Fruit fly (Drosophila melanogaster) whole organism, embryonic: ENCODE results near the gene Pex7.

Source experiments
- Antp ChIP-seq: fragments of 200-800 bp; sonication (Bioruptor generic); optimal IDR thresholded peaks from 3 replicates; lab custom pipeline; 2016; ENCODE audit warnings: missing biosample characterization, missing genetic modification characterization
- CG10654 ChIP-seq: fragments of 200-800 bp; sonication (Bioruptor generic); optimal IDR thresholded peaks from 2 replicates; lab custom pipeline; 2016; ENCODE audit warnings: missing biosample characterization, missing genetic modification characterization
- CG11085 ChIP-seq: fragments of 200-800 bp; sonication (Bioruptor generic); IDR thresholded peaks from 2 replicates; pipeline ENCODE4 v1.3.6; 2022; ENCODE audit warnings: missing biosample characterization, missing genetic modification characterization
- CG12942 ChIP-seq: fragments of 200-800 bp; sonication (Bioruptor generic); optimal IDR thresholded peaks from 3 replicates; lab custom pipeline; 2016; ENCODE audit warnings: missing biosample characterization, missing genetic modification characterization
- CG13296 ChIP-seq: fragments of 200-800 bp; sonication (Bioruptor generic); optimal IDR thresholded peaks from 3 replicates; lab custom pipeline; 2018; ENCODE audit warnings: missing biosample characterization, mild to moderate bottlenecking, missing genetic modification characterization
- CG13624 ChIP-seq: fragments of 200-800 bp; sonication (Bioruptor generic); optimal IDR thresholded peaks from 2 replicates; lab custom pipeline; 2016; ENCODE audit warnings: missing biosample characterization, missing genetic modification characterization
- CG13775 ChIP-seq: fragments of 200-800 bp; sonication (Bioruptor generic); optimal IDR thresholded peaks from 3 replicates; lab custom pipeline; 2017; ENCODE audit warnings: missing biosample characterization, mild to moderate bottlenecking, missing genetic modification characterization
- CG1647 ChIP-seq: fragments of 200-800 bp; sonication (Bioruptor generic); optimal IDR thresholded peaks from 3 replicates; lab custom pipeline; 2016; ENCODE audit warnings: missing biosample characterization, missing genetic modification characterization
- CG17359 ChIP-seq: fragments of 200-800 bp; sonication (Bioruptor generic); optimal IDR thresholded peaks from 3 replicates; lab custom pipeline; 2018; ENCODE audit warnings: missing biosample characterization, mild to moderate bottlenecking, missing genetic modification characterization, moderate library complexity
- CG18011 ChIP-seq: fragments of 200-800 bp; sonication (Bioruptor generic); optimal IDR thresholded peaks from 2 replicates; lab custom pipeline; 2017; ENCODE audit warnings: missing biosample characterization, missing genetic modification characterization, mild to moderate bottlenecking, moderate library complexity, missing genotype
- CG18262 ChIP-seq: fragments of 200-800 bp; optimal IDR thresholded peaks from 3 replicates; lab custom pipeline; 2019; ENCODE audit warnings: missing biosample characterization, mild to moderate bottlenecking, missing genetic modification characterization, moderate library complexity
- CG2889 ChIP-seq: fragments of 200-800 bp; sonication (Bioruptor generic); IDR thresholded peaks from 3 replicates; pipeline ENCODE4 v1.3.6; 2022; ENCODE audit warnings: missing biosample characterization, missing genetic modification characterization
- CG30431 ChIP-seq: fragments of 200-800 bp; sonication (Bioruptor generic); optimal IDR thresholded peaks from 2 replicates; lab custom pipeline; 2017; ENCODE audit warnings: missing biosample characterization, missing genetic modification characterization
- CG32772 ChIP-seq: fragments of 200-800 bp; sonication (Bioruptor generic); IDR thresholded peaks from 2 replicates; pipeline ENCODE4 v1.3.6; 2022; ENCODE audit warnings: missing biosample characterization, missing genetic modification characterization
- CG34224 ChIP-seq: fragments of 200-800 bp; sonication (Bioruptor generic); IDR thresholded peaks from 3 replicates; pipeline ENCODE4 v1.3.6; 2022; ENCODE audit warnings: missing biosample characterization, missing genetic modification characterization; ENCODE audit not compliant: partially characterized antibody
- CG4282 ChIP-seq: fragments of 200-800 bp; sonication (Bioruptor generic); optimal IDR thresholded peaks from 2 replicates; lab custom pipeline; 2016; ENCODE audit warnings: missing biosample characterization, missing genetic modification characterization
- CG6175 ChIP-seq: fragments of 200-800 bp; sonication (Bioruptor generic); IDR thresholded peaks from 3 replicates; pipeline ENCODE4 v1.3.6; 2022; ENCODE audit warnings: missing biosample characterization, missing genetic modification characterization
- CG7271 ChIP-seq: fragments of 200-800 bp; sonication (Bioruptor generic); optimal IDR thresholded peaks from 2 replicates; lab custom pipeline; 2018; ENCODE audit warnings: missing biosample characterization, mild to moderate bottlenecking, missing genetic modification characterization, moderate library complexity
- Dref ChIP-seq: fragments of 200-800 bp; sonication (Bioruptor generic); IDR thresholded peaks from 2 replicates; pipeline ENCODE4 v1.3.6; 2022; ENCODE audit warnings: missing biosample characterization, missing genetic modification characterization
- Ets65A ChIP-seq: fragments of 200-800 bp; sonication (Bioruptor generic); peaks from one replicate; lab custom pipeline; 2016; ENCODE audit warnings: missing biosample characterization, missing genetic modification characterization
- Ets97D ChIP-seq: fragments of 200-800 bp; sonication (Bioruptor generic); optimal IDR thresholded peaks from 3 replicates; lab custom pipeline; 2016; ENCODE audit warnings: missing biosample characterization, missing genetic modification characterization
- Gsc ChIP-seq: fragments of 200-800 bp; sonication (Bioruptor generic); IDR thresholded peaks from 2 replicates; pipeline ENCODE4 v1.3.6; 2022; ENCODE audit warnings: missing biosample characterization, missing genetic modification characterization
- Hand ChIP-seq: fragments of 200-800 bp; sonication (Bioruptor generic); optimal IDR thresholded peaks from 2 replicates; lab custom pipeline; 2017; ENCODE audit warnings: mild to moderate bottlenecking, missing biosample characterization, missing genetic modification reagents, missing genetic modification characterization
- Lim3 ChIP-seq: fragments of 200-800 bp; sonication (Bioruptor generic); IDR thresholded peaks from 2 replicates; pipeline ENCODE4 v1.3.6; 2022; ENCODE audit warnings: missing biosample characterization, missing genetic modification characterization
- NFAT ChIP-seq: fragments of 200-800 bp; sonication (Bioruptor generic); IDR thresholded peaks from 2 replicates; pipeline ENCODE4 v1.3.6; 2022; ENCODE audit warnings: missing biosample characterization, missing genetic modification characterization
- NK7.1 ChIP-seq: fragments of 200-800 bp; sonication (Bioruptor generic); optimal IDR thresholded peaks from 3 replicates; lab custom pipeline; 2016; ENCODE audit warnings: missing biosample characterization, missing genetic modification characterization
- Oaz ChIP-seq: fragments of 200-800 bp; sonication (Bioruptor generic); IDR thresholded peaks from 2 replicates; pipeline ENCODE4 v1.3.6; 2022; ENCODE audit warnings: missing biosample characterization, missing genetic modification characterization
- Rx ChIP-seq: fragments of 200-800 bp; sonication (Bioruptor generic); IDR thresholded peaks from 2 replicates; pipeline ENCODE4 v1.3.6; 2022; ENCODE audit warnings: missing biosample characterization, missing genetic modification characterization
- Scr ChIP-seq: fragments of 200-800 bp; sonication (Bioruptor generic); IDR thresholded peaks from 2 replicates; pipeline ENCODE4 v1.3.6; 2022; ENCODE audit warnings: missing biosample characterization, missing genetic modification characterization; ENCODE audit not compliant: partially characterized antibody
- Tbp ChIP-seq: fragments of >200 bp; optimal IDR thresholded peaks from 2 replicates; lab custom pipeline; 2018; ENCODE audit warnings: missing biosample characterization, missing genetic modification characterization
- cg ChIP-seq: fragments of 200-800 bp; sonication (Bioruptor generic); optimal IDR thresholded peaks from 3 replicates; lab custom pipeline; 2019; ENCODE audit warnings: missing biosample characterization, mild to moderate bottlenecking, missing genetic modification characterization, moderate library complexity
- chm ChIP-seq: fragments of 200-800 bp; sonication (Bioruptor generic); IDR thresholded peaks from 2 replicates; pipeline ENCODE4 v1.3.6; 2022; ENCODE audit warnings: missing biosample characterization, missing genetic modification characterization
- crol ChIP-seq: fragments of 200-800 bp; sonication (Bioruptor generic); IDR thresholded peaks from 2 replicates; pipeline ENCODE4 v1.3.6; 2022; ENCODE audit warnings: missing biosample characterization, missing genetic modification characterization
- cwo ChIP-seq: fragments of 200-800 bp; sonication (Bioruptor generic); optimal IDR thresholded peaks from 3 replicates; lab custom pipeline; 2017; ENCODE audit warnings: missing biosample characterization, missing genetic modification characterization, mild to moderate bottlenecking, moderate library complexity, missing genetic modification reagents
- dm ChIP-seq: fragments of 200-800 bp; sonication (Bioruptor generic); optimal IDR thresholded peaks from 3 replicates; lab custom pipeline; 2016; ENCODE audit warnings: missing biosample characterization, missing genetic modification characterization
- eve ChIP-seq, 2 experiments: fragments of >200 bp; optimal IDR thresholded peaks; 2 replicates each; lab custom pipeline; 2017; ENCODE audit warnings: missing biosample characterization in 2 of 2, missing genetic modification characterization in 2 of 2
- eyg ChIP-seq: fragments of 200-800 bp; sonication (Bioruptor generic); optimal IDR thresholded peaks from 3 replicates; lab custom pipeline; 2016; ENCODE audit warnings: missing biosample characterization, missing genetic modification characterization
- fd64A ChIP-seq: fragments of 200-800 bp; sonication (Bioruptor generic); optimal IDR thresholded peaks from 3 replicates; lab custom pipeline; 2018; ENCODE audit warnings: missing biosample characterization, mild to moderate bottlenecking, missing genetic modification characterization
- fru ChIP-seq: fragments of >200 bp; optimal IDR thresholded peaks from 2 replicates; lab custom pipeline; 2017
- gcm ChIP-seq: fragments of 200-800 bp; sonication (Bioruptor generic); optimal IDR thresholded peaks from 2 replicates; lab custom pipeline; 2019; ENCODE audit warnings: missing biosample characterization, mild to moderate bottlenecking, missing genetic modification characterization, moderate library complexity
- gem ChIP-seq: fragments of 200-800 bp; sonication (Bioruptor generic); optimal IDR thresholded peaks from 2 replicates; lab custom pipeline; 2019; ENCODE audit warnings: missing biosample characterization, mild to moderate bottlenecking, missing genetic modification characterization, moderate library complexity
- jing ChIP-seq: fragments of 200-800 bp; sonication (Bioruptor generic); optimal IDR thresholded peaks from 2 replicates; lab custom pipeline; 2018; ENCODE audit warnings: missing biosample characterization, mild to moderate bottlenecking, missing genetic modification characterization
- kay ChIP-seq: fragments of 200-800 bp; sonication (Bioruptor generic); optimal IDR thresholded peaks from 2 replicates; lab custom pipeline; 2016; ENCODE audit warnings: missing biosample characterization, missing genetic modification characterization
- lbe ChIP-seq: fragments of 200-800 bp; sonication (Bioruptor generic); optimal IDR thresholded peaks from 2 replicates; lab custom pipeline; 2016; ENCODE audit warnings: missing biosample characterization, mild to moderate bottlenecking, missing genetic modification characterization
- mam ChIP-seq: fragments of 200-800 bp; sonication (Bioruptor generic); optimal IDR thresholded peaks from 3 replicates; lab custom pipeline; 2016; ENCODE audit warnings: missing biosample characterization, missing genetic modification characterization
- onecut ChIP-seq: fragments of 200-800 bp; sonication (Bioruptor generic); IDR thresholded peaks from 2 replicates; pipeline ENCODE4 v1.3.6; 2022; ENCODE audit warnings: missing biosample characterization, missing genetic modification characterization
- repo ChIP-seq: fragments of 200-800 bp; sonication (Bioruptor generic); optimal IDR thresholded peaks from 2 replicates; lab custom pipeline; 2016; ENCODE audit warnings: missing biosample characterization, missing genetic modification characterization
- toy ChIP-seq: fragments of 200-800 bp; sonication (Bioruptor generic); IDR thresholded peaks from 2 replicates; pipeline ENCODE4 v1.3.6; 2022; ENCODE audit warnings: missing biosample characterization, missing genetic modification characterization
- tup ChIP-seq: fragments of 200-800 bp; sonication (Bioruptor generic); optimal IDR thresholded peaks from 2 replicates; lab custom pipeline; 2016; ENCODE audit warnings: missing biosample characterization, mild to moderate bottlenecking, missing genetic modification characterization, moderate library complexity
- zfh2 ChIP-seq: fragments of 200-800 bp; sonication (Bioruptor generic); optimal IDR thresholded peaks from 2 replicates; lab custom pipeline; 2016; ENCODE audit warnings: missing biosample characterization, missing genetic modification characterization

Pex7 gene

DNA sequence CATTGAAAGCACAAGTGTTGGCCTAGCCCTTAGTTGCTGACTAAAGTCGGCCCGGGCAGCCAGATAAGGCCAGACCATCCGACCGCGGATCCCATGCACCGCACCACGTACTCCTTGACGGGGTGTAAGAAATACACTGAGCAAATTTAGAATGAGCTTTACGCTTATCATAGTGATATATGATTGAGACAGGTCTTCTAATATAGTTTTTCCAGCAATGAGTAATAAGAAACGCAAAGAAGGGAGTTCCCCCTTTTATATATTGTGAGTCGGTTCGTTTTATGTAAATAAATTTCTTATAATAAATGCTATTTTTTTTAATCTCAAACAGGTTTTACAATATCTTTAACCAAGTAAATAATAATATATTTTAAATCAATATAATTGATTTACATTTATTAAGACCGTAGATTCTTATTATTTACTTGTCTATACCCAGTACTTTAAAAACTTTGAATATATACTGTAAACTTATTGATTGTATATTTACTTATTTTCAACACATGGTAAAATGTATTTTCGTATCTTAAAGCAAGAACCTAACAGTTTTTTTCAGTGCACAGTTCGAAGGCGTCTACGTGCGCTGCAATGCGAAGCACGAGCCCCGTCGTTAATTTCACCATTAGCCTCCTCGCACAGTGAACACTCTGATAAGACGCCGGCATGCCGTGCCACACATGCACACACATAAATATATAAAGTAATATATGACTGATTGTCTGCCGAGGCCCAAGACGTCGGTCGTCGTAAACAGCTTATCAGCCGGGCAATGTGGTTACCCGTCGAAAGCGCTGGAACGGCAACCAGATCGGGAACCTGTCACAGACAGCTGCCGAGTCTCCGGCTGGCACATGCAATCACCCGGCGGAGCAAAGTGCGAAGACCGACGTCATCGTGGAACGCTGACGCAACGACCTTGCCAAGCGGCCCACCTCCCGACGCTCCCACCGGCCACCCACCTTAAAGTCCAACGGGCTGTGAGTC, 45.2 kb downstream of the Pex7 start (continued):
- TF ChIP-seq CG17359 (tag; lab: Kevin White, UChicago): peak; percentile 19
- no peak for TF ChIP-seq eyg
- no peak for TF ChIP-seq Scr (GFP tag; lab: Robert Waterston, UW)
- no peak for TF ChIP-seq fd64A (GFP tag; lab: Kevin White, UChicago)
- peak; percentile 93 for TF ChIP-seq cwo
- TF ChIP-seq tup (GFP tag; lab: Kevin White, UChicago): no peak
- TF ChIP-seq fru (lab: Kevin White, UChicago): no peak
- TF ChIP-seq Oaz (GFP tag; lab: Robert Waterston, UW): no peak
- TF ChIP-seq crol: 0 out of 2 replicates have a peak, but pooled peaks have one; percentile 9
- TF ChIP-seq repo (GFP tag; lab: Kevin White, UChicago): no peak
- TF ChIP-seq CG13775: peak; percentile 68
- no peak for TF ChIP-seq CG18011
- peak; percentile 30 for TF ChIP-seq cg (GFP tag; lab: Kevin White, UChicago)
- no peak for TF ChIP-seq dm (GFP tag; lab: Kevin White, UChicago)
- TF ChIP-seq Dref (GFP tag; lab: Robert Waterston, UW): no peak
- TF ChIP-seq jing: no peak
- no peak for TF ChIP-seq Ets97D (GFP tag; lab: Kevin White, UChicago)
- TF ChIP-seq Rx: no peak
- no peak for TF ChIP-seq CG12942
- no peak for TF ChIP-seq CG34224 (GFP tag; lab: Robert Waterston, UW)
- no peak for TF ChIP-seq NK7.1 (GFP tag; lab: Kevin White, UChicago)
- TF ChIP-seq CG4282 (GFP tag; lab: Kevin White, UChicago): no peak
- TF ChIP-seq kay (GFP tag; lab: Kevin White, UChicago): peak; percentile 23
- TF ChIP-seq gcm (GFP tag; lab: Kevin White, UChicago): peak; percentile 55
- no peak for TF ChIP-seq lbe
- 0 out of 2 replicates have a peak, but pooled peaks have one; percentile 33 for TF ChIP-seq NFAT (GFP tag; lab: Robert Waterston, UW)
- TF ChIP-seq Hand: no peak
- TF ChIP-seq Tbp (GFP tag; lab: Kevin White, UChicago): no peak
- no peak for TF ChIP-seq zfh2 (GFP tag; lab: Kevin White, UChicago)
- TF ChIP-seq CG6175 (GFP tag; lab: Robert Waterston, UW): 0 out of 3 replicates have a peak, but pooled peaks have one; percentile 19
- TF ChIP-seq Ets65A (GFP tag; lab: Kevin White, UChicago): no peak
- peak; percentile 76 for TF ChIP-seq gem (tag; lab: Kevin White, UChicago)
- no peak for TF ChIP-seq CG30431 (GFP tag; lab: Kevin White, UChicago)
- no peak for TF ChIP-seq toy
- TF ChIP-seq CG1647 (GFP tag; lab: Kevin White, UChicago): no peak
- no peak for TF ChIP-seq CG10654
- TF ChIP-seq Lim3 (GFP tag; lab: Robert Waterston, UW): no peak
- no peak for TF ChIP-seq CG13624 (GFP tag; lab: Kevin White, UChicago)
- TF ChIP-seq CG13296 (GFP tag; lab: Kevin White, UChicago): no peak
- TF ChIP-seq chm (GFP tag; lab: Robert Waterston, UW): 0 out of 2 replicates have a peak, but pooled peaks have one; percentile 24
- no peak for TF ChIP-seq CG11085 (GFP tag; lab: Robert Waterston, UW)
- 0 out of 2 replicates have a peak, but pooled peaks have one; percentile 18 for TF ChIP-seq onecut (GFP tag; lab: Robert Waterston, UW)
- no peak for TF ChIP-seq CG32772
- TF ChIP-seq Gsc (GFP tag; lab: Robert Waterston, UW): no peak
- TF ChIP-seq mam: no peak
- TF ChIP-seq CG18262 (tag; lab: Kevin White, UChicago): peak; percentile 84
- TF ChIP-seq CG7271 (tag; lab: Kevin White, UChicago): no peak
- TF ChIP-seq Antp (GFP tag; lab: Kevin White, UChicago): no peak
- no peak for TF ChIP-seq eve (GFP tag; optimal IDR thresholded peaks at IDR 0.05; lab: Kevin White, UChicago)
- TF ChIP-seq CG2889 (GFP tag; lab: Robert Waterston, UW): no peak
